Worm (Caenorhabditis elegans): ENCODE results near the gene pph-6.

DNA sequence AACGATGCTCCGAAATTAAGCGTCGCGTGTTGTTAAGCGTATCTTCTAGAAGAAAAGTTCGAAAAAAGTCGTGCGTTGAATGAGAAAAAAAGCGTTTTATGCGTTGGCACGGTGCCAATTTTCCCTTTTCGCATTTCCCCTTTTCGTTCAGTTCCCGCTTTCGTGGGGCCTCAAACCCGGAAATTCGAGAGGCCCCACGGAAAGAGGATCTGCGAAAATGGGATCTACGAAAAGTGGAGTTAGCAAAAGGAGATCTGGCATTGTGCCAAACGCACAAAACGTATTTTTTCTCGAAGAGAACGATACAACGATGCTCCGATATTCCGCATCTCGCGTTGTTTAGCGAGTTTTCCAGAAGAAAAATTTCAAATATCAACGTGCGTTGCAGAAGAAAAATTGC is 38.3 kb downstream of the pph-6 start:
- TF ChIP-seq ama-1 (optimal IDR thresholded peaks at IDR 0.05) (no peak), pes-1 (GFP tag; IDR thresholded peaks at IDR 0.05) (peak; percentile 97), tra-4 (tag; optimal IDR thresholded peaks at IDR 0.05) (peak; percentile 97), sea-1 (GFP tag; conservative IDR thresholded peaks at IDR 0.05) (peak; percentile 94), flt-1 (GFP tag; IDR thresholded peaks at IDR 0.05) (peak; percentile 78), hmbx-1 (tag; optimal IDR thresholded peaks at IDR 0.05) (peak; percentile 80), aly-1 (tag; optimal IDR thresholded peaks at IDR 0.05) (peak; percentile 98), ets-7 (tag; optimal IDR thresholded peaks at IDR 0.05) (peak; percentile 99), B0310.2 (tag; optimal IDR thresholded peaks at IDR 0.05) (peak; percentile 97), tbx-11 (GFP tag; IDR thresholded peaks at IDR 0.05) (peak; percentile 93)
